Fruit fly (Drosophila melanogaster) whole organism, adult: ENCODE results near the gene bin.

Experiments used
- CG11617 ChIP-seq: fragments of 200-800 bp; sonication (Bioruptor generic); optimal IDR thresholded peaks from 2 replicates; lab custom pipeline; 2017; ENCODE audit warnings: mild to moderate bottlenecking, missing biosample characterization, missing genetic modification reagents, missing genetic modification characterization
- CG12768 ChIP-seq: fragments of 200-800 bp; sonication (Bioruptor generic); optimal IDR thresholded peaks from 2 replicates; lab custom pipeline; 2017; ENCODE audit warnings: missing biosample characterization, missing genetic modification characterization, mild to moderate bottlenecking, moderate library complexity, missing genetic modification reagents
- CG14711 ChIP-seq: fragments of 200-800 bp; sonication (Bioruptor generic); optimal IDR thresholded peaks from 2 replicates; lab custom pipeline; 2018; ENCODE audit warnings: missing biosample characterization, mild to moderate bottlenecking, missing genetic modification characterization, moderate library complexity
- CG1620 ChIP-seq: fragments of 200-800 bp; sonication (Bioruptor generic); optimal IDR thresholded peaks from 2 replicates; lab custom pipeline; 2016; ENCODE audit warnings: missing biosample characterization, missing genetic modification characterization
- CG33017 ChIP-seq: fragments of 200-800 bp; sonication (Bioruptor generic); optimal IDR thresholded peaks from 2 replicates; lab custom pipeline; 2018; ENCODE audit warnings: missing biosample characterization, mild to moderate bottlenecking, missing genetic modification characterization, moderate library complexity
- CG5204 ChIP-seq: fragments of 200-800 bp; sonication (Bioruptor generic); optimal IDR thresholded peaks from 2 replicates; lab custom pipeline; 2016; ENCODE audit warnings: missing biosample characterization, missing genetic modification characterization
- CG7045 ChIP-seq: fragments of 200-800 bp; sonication (Bioruptor generic); optimal IDR thresholded peaks from 2 replicates; lab custom pipeline; 2017; ENCODE audit warnings: missing biosample characterization, mild to moderate bottlenecking, missing genetic modification characterization
- CG7101 ChIP-seq: fragments of 200-800 bp; sonication (Bioruptor generic); optimal IDR thresholded peaks from 2 replicates; lab custom pipeline; 2018; ENCODE audit warnings: missing biosample characterization, mild to moderate bottlenecking, missing genetic modification characterization, moderate library complexity
- Clk ChIP-seq: fragments of 200-800 bp; sonication (Bioruptor generic); optimal IDR thresholded peaks from 2 replicates; lab custom pipeline; 2017; ENCODE audit warnings: missing biosample characterization, missing genetic modification characterization
- Crg-1 ChIP-seq: fragments of 200-800 bp; sonication (Bioruptor generic); optimal IDR thresholded peaks from 2 replicates; lab custom pipeline; 2016; ENCODE audit warnings: missing biosample characterization, missing genetic modification characterization
- Hr96 ChIP-seq: fragments of 200-800 bp; sonication (Bioruptor generic); optimal IDR thresholded peaks from 2 replicates; lab custom pipeline; 2016; ENCODE audit warnings: missing biosample characterization, missing genetic modification characterization
- Mnt ChIP-seq: fragments of 200-800 bp; sonication (Bioruptor generic); optimal IDR thresholded peaks from 2 replicates; lab custom pipeline; 2016; ENCODE audit warnings: missing biosample characterization, mild to moderate bottlenecking, missing genetic modification characterization
- bab1 ChIP-seq: fragments of 200-800 bp; sonication (Bioruptor generic); optimal IDR thresholded peaks from 3 replicates; lab custom pipeline; 2019; ENCODE audit warnings: missing biosample characterization, mild to moderate bottlenecking, missing genetic modification characterization, moderate library complexity
- cic ChIP-seq: fragments of 200-800 bp; sonication (Bioruptor generic); optimal IDR thresholded peaks from 2 replicates; lab custom pipeline; 2017; ENCODE audit warnings: missing biosample characterization, mild to moderate bottlenecking, missing genetic modification characterization, moderate library complexity
- cnc ChIP-seq, 2 experiments: fragments of >200 bp; optimal IDR thresholded peaks; 2 replicates each; lab custom pipeline; 2017
- kay ChIP-seq: fragments of 200-800 bp; sonication (Bioruptor generic); peaks from one replicate; lab custom pipeline; 2016; ENCODE audit warnings: missing biosample characterization, missing genetic modification characterization, borderline replicate concordance
- ovo ChIP-seq: fragments of 200-800 bp; sonication (Bioruptor generic); optimal IDR thresholded peaks from 2 replicates; lab custom pipeline; 2016; ENCODE audit warnings: missing biosample characterization, missing genetic modification characterization
- pad ChIP-seq: fragments of 200-800 bp; sonication (Bioruptor generic); optimal IDR thresholded peaks from 3 replicates; lab custom pipeline; 2017; ENCODE audit warnings: missing biosample characterization, missing genetic modification characterization, mild to moderate bottlenecking, moderate library complexity, missing genetic modification reagents
- tj ChIP-seq: fragments of 200-800 bp; sonication (Bioruptor generic); optimal IDR thresholded peaks from 3 replicates; lab custom pipeline; 2017; ENCODE audit warnings: missing biosample characterization, mild to moderate bottlenecking, missing genetic modification characterization, moderate library complexity
- toe ChIP-seq: fragments of 200-800 bp; sonication (Bioruptor generic); optimal IDR thresholded peaks from 2 replicates; lab custom pipeline; 2016; ENCODE audit warnings: missing biosample characterization, missing genetic modification characterization

The bin gene

DNA sequence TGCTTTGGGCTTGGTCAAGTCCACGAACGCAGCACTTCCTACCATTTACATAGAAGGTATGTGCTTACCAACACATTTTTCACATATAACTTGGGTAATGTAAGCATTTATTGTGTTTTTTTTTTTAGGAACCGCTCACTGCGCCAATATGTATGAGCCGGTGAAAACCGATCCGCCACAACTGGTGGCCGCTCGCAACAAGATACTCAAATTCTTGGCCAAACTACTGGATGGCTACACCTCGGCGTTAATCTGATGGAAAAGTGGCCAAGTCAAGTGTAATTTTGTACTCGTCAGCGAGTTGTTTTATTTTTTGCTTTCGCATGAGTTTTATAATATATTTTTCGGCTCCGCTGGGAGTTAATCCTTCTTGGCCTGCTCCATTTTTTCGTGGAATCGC is 19.1 kb upstream of the bin start:
- no peak for TF ChIP-seq pad (GFP tag; lab: Kevin White, UChicago)
- TF ChIP-seq tj (GFP tag; lab: Kevin White, UChicago): peak; percentile 99

- TF ChIP-seq kay (GFP tag; lab: Kevin White, UChicago): no peak
- TF ChIP-seq CG5204 (GFP tag; lab: Kevin White, UChicago): no peak
- TF ChIP-seq pad (GFP tag; lab: Kevin White, UChicago): no peak
- TF ChIP-seq CG14711: no peak
- TF ChIP-seq CG33017 (tag; lab: Kevin White, UChicago): no peak
- no peak for TF ChIP-seq toe (GFP tag; lab: Kevin White, UChicago)
- no peak for TF ChIP-seq Hr96 (GFP tag; lab: Kevin White, UChicago)
- no peak for TF ChIP-seq Clk
- TF ChIP-seq Crg-1 (GFP tag; lab: Kevin White, UChicago): no peak
- no peak for TF ChIP-seq bab1 (GFP tag; lab: Kevin White, UChicago)
Observed at dm6 chr3L:6972367-6972766, 18.1 kb upstream of the bin start, which contains the start of gene CG10063. CG10063 (minus strand) TSS chr3L:6972467.

- peak; percentile 66 for TF ChIP-seq pad (GFP tag; lab: Kevin White, UChicago)
- no peak for TF ChIP-seq CG1620
- peak; percentile 93 for TF ChIP-seq ovo (GFP tag; lab: Kevin White, UChicago)
- TF ChIP-seq CG11617: no peak
- TF ChIP-seq kay (GFP tag; lab: Kevin White, UChicago): peak; percentile 72
Observed at dm6 chr3L:6975875-6976274, 14.5 kb upstream of the bin start.

DNA sequence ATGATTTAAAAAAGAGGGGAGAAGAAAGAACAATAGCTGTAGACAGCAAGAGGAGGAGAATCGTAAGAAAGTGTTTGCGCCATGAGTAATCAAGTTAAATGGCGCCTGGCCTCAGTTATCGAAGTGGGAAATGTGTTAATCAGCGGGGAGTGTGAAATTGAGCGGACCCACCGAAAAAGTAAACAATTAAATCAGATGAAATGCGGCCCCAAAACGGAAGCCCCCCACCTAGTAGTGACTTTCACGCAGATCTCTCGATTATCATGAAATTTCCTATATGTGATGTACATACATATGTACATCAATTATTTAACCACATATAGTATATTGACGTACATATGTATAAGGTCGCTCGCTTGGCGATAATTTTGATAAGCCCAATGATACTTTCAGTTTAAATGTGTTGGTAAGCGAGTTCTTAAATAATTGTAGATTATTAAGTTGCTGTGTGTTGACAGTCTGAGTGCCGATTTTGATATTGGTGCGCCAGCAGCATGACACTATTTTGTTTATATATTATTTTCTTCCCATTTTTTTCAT is 13.8 kb upstream of the bin start:
- TF ChIP-seq CG12768 (GFP tag; lab: Kevin White, UChicago) (no peak), Crg-1 (GFP tag; lab: Kevin White, UChicago) (no peak), cic (no peak), kay (GFP tag; lab: Kevin White, UChicago) (peak; percentile 91)

DNA sequence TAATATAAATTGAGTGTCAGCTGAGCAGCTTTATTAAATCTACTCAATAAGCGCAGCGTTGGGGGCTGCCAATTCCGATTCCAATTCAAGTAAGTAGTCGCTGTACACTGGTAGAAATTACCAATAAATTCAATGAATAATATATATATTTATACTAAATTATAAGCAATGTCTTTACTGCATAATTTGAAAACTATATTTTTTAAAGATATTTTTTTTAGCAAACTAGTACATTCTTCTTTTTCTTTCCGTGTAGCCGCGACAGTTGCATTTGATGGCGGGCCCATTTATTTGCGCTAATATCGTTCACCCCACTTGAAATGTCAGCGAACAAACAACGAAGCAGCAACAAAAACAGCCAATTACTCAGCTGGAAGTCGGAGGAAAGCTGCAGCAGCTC is 13.0 kb upstream of the bin start:
- peak; percentile 19 for TF ChIP-seq CG1620
- no peak for TF ChIP-seq Crg-1 (GFP tag; lab: Kevin White, UChicago)
- TF ChIP-seq cnc (optimal IDR thresholded peaks at IDR 0.05; lab: Kevin White, UChicago): no peak
- TF ChIP-seq CG11617: peak; percentile 75
- peak; percentile 1 for TF ChIP-seq Mnt
- peak; percentile 54 for TF ChIP-seq cic
- TF ChIP-seq bab1 (GFP tag; lab: Kevin White, UChicago): peak; percentile 53
- peak; percentile 59 for TF ChIP-seq pad (GFP tag; lab: Kevin White, UChicago)
- TF ChIP-seq CG12768 (GFP tag; lab: Kevin White, UChicago): peak; percentile 89
- TF ChIP-seq tj (GFP tag; lab: Kevin White, UChicago): peak; percentile 51
- peak; percentile 23 for TF ChIP-seq Hr96 (GFP tag; lab: Kevin White, UChicago)
- peak; percentile 44 for TF ChIP-seq Clk
- peak; percentile 85 for TF ChIP-seq CG7045 (GFP tag; lab: Kevin White, UChicago)
- TF ChIP-seq CG33017 (tag; lab: Kevin White, UChicago): peak; percentile 92
- TF ChIP-seq CG7101: peak; percentile 86
- peak; percentile 52 for TF ChIP-seq CG5204 (GFP tag; lab: Kevin White, UChicago)
- peak; percentile 82 for TF ChIP-seq CG14711
- peak; percentile 44 for TF ChIP-seq toe (GFP tag; lab: Kevin White, UChicago)
- TF ChIP-seq kay (GFP tag; lab: Kevin White, UChicago): peak; percentile 81
- TF ChIP-seq ovo (GFP tag; lab: Kevin White, UChicago): peak; percentile 38

dm6 chr3L:6978030-6978683 is 12.3 kb upstream of the bin start:
- TF ChIP-seq Hr96 (GFP tag; lab: Kevin White, UChicago) (no peak), cnc (optimal IDR thresholded peaks at IDR 0.05; lab: Kevin White, UChicago) (no peak)

DNA sequence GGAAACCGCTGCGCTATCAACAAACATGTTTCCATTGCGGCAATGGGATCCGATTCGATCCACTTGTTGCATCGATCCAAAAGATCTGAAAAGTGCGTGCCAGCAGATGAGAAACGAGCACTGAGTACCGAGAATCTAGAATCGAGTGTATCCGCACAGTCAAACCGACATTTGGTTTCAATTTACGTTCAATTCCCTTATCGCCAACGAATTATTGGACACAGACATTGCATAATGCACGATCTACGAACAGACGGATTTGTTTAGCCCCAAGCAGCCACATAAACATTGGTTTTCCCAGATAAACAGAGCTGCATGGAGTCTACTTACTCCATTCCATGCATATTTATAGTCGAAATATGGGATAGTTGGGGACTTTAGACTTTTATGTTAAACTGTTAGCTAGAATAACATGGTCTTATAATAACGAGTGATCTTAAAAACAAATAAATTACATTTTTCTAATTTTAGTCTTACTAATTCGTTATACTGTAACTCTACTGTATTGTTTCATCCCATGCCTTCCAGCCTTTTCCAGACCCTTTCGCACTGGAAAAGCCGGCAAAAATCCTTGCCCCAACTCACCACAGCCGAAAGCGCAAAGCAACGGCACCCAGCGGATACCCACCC is 11.6 kb upstream of the bin start:
- TF ChIP-seq bab1 (GFP tag; lab: Kevin White, UChicago) (no peak), CG1620 (no peak), cic (no peak), Clk (no peak), CG33017 (tag; lab: Kevin White, UChicago) (no peak), CG12768 (GFP tag; lab: Kevin White, UChicago) (no peak), cnc (optimal IDR thresholded peaks at IDR 0.05; lab: Kevin White, UChicago) (no peak), CG5204 (GFP tag; lab: Kevin White, UChicago) (no peak), Mnt (no peak), Crg-1 (GFP tag; lab: Kevin White, UChicago) (no peak), CG7101 (no peak), Hr96 (GFP tag; lab: Kevin White, UChicago) (no peak)
